Worm (Caenorhabditis elegans): ENCODE data around the gene stip-1.

DNA sequence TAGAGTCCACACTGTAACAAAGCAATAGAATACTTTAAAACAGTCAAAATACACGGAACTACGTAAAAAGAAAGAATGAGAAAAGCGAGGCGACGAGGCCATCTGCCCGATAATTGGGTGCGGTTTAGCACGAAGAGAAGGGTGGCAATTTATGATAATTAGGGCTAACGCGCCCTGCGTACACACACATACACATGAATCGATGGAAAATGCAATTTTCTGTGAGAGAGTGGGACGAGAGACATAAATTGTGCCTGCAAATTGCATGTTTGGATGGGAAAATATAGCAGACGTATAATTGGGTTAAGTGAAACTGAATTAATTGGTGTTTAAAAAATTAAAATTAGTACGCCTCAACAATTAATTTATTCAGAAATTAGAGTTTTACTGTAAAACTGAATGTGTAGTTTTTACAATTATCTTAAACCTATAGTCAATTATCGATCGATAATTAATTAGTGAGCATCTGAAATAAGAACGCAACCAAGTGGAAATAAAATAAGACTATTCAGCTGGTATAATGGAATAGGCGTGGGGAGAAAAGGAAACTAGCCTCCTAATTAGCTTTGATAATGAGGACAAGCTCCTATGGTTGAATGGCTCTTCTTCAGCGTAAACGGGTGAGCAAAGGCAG, 23.8 kb upstream of the stip-1 start:
- TF ChIP-seq dao-5 (tag; optimal IDR thresholded peaks at IDR 0.05): no peak
- TF ChIP-seq W03F9.2 (tag; optimal IDR thresholded peaks at IDR 0.05): no peak
- no peak for TF ChIP-seq him-1 (tag; optimal IDR thresholded peaks at IDR 0.05)
